Worm (Caenorhabditis elegans) whole organism, L4/young adult: ENCODE results near the gene C05C10.7.

ENCODE experiments used
- W03F9.2 ChIP-seq: fragments of 150-350 bp; optimal IDR thresholded peaks from 2 replicates; lab custom pipeline; 2014; ENCODE audit warnings: missing biosample characterization, missing genetic modification characterization
- dao-5 ChIP-seq: sonication (generic microtip); optimal IDR thresholded peaks from 2 replicates; lab custom pipeline; 2016; ENCODE audit warnings: missing genotype, missing genetic modification characterization, moderate library complexity, missing compliant biosample characterization
- him-1 ChIP-seq: sonication (generic microtip); optimal IDR thresholded peaks from 2 replicates; lab custom pipeline; 2016; ENCODE audit warnings: missing genotype, missing genetic modification reagents, missing genetic modification characterization, missing compliant biosample characterization

DNA sequence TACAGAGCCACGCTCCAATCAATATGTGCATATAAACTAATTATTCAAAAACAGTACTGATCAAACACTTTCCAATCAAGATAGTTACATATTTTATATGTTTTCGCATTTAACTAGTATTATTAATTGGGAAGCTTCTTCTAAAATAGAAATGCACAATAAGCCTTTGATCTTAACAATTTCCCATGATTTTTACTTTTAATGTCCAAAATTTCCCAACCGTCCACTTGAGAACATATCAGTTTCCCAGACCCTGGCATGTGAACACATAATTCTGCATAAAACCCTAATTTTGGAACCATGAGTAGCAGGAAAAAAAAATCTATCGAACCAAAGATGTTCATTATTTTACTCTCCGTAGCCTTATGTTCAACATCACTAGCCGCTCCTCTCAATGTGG, 37.6 kb upstream of the C05C10.7 start, which contains the start of gene R53.8:
- TF ChIP-seq him-1 (no peak), dao-5 (tag; lab: Kevin White, UChicago) (no peak), W03F9.2 (no peak)
